Worm (Caenorhabditis elegans) whole organism, mixed stage, embryonic: ENCODE measurements around the gene C17H11.2.

Experiments used
- M03D4.4 ChIP-seq: sonication (generic microtip); optimal IDR thresholded peaks from 2 replicates; lab custom pipeline; 2017; ENCODE audit warnings: mild to moderate bottlenecking, missing genetic modification characterization, missing compliant biosample characterization
- bed-3 ChIP-seq: fragments of 200-800 bp; sonication (Bioruptor generic); optimal IDR thresholded peaks from 3 replicates; lab custom pipeline; 2018; ENCODE audit warnings: mild to moderate bottlenecking, missing genetic modification characterization, moderate library complexity, missing compliant biosample characterization
- blmp-1 ChIP-seq: fragments of 150-350 bp; optimal IDR thresholded peaks from 2 replicates; lab custom pipeline; 2014; ENCODE audit warnings: missing biosample characterization, missing genetic modification characterization
- ceh-39 ChIP-seq: fragments of 150-350 bp; optimal IDR thresholded peaks from 2 replicates; lab custom pipeline; 2014; ENCODE audit warnings: missing biosample characterization, missing genetic modification characterization
- ceh-43 ChIP-seq: fragments of 200-800 bp; sonication (Bioruptor generic); optimal IDR thresholded peaks from 2 replicates; lab custom pipeline; 2018; ENCODE audit warnings: mild to moderate bottlenecking, missing genetic modification characterization, moderate library complexity, missing compliant biosample characterization
- ceh-83 ChIP-seq: fragments of 200-800 bp; sonication (Bioruptor generic); optimal IDR thresholded peaks from 2 replicates; lab custom pipeline; 2018; ENCODE audit warnings: mild to moderate bottlenecking, missing genetic modification characterization, missing compliant biosample characterization
- ces-1 ChIP-seq: fragments of 150-350 bp; optimal IDR thresholded peaks from 2 replicates; lab custom pipeline; 2014; ENCODE audit warnings: missing biosample characterization, missing genetic modification reagents, missing genetic modification characterization
- cnd-1 ChIP-seq: fragments of 200-800 bp; sonication (Bioruptor generic); optimal IDR thresholded peaks from 2 replicates; lab custom pipeline; 2018; ENCODE audit warnings: mild to moderate bottlenecking, missing genetic modification characterization, missing compliant biosample characterization
- drap-1 ChIP-seq: fragments of 200-800 bp; sonication (Bioruptor generic); optimal IDR thresholded peaks from 3 replicates; lab custom pipeline; 2018; ENCODE audit warnings: mild to moderate bottlenecking, missing genetic modification characterization, missing compliant biosample characterization
- elt-1 ChIP-seq: sonication (generic microtip); optimal IDR thresholded peaks from 2 replicates; lab custom pipeline; 2017; ENCODE audit warnings: missing genetic modification characterization, mild to moderate bottlenecking, missing compliant biosample characterization, antibody characterized with exemption, moderate library complexity, borderline replicate concordance; ENCODE audit not compliant: insufficient read depth
- elt-3 ChIP-seq: fragments of 150-350 bp; optimal IDR thresholded peaks from 2 replicates; lab custom pipeline; 2014; ENCODE audit warnings: missing biosample characterization, missing genetic modification characterization
- flh-1 ChIP-seq: fragments of 200-800 bp; sonication (Bioruptor generic); optimal IDR thresholded peaks from 2 replicates; lab custom pipeline; 2018; ENCODE audit warnings: mild to moderate bottlenecking, missing genetic modification characterization, moderate library complexity, missing compliant biosample characterization
- ham-2 ChIP-seq: fragments of 200-800 bp; sonication (Bioruptor generic); optimal IDR thresholded peaks from 2 replicates; lab custom pipeline; 2018; ENCODE audit warnings: mild to moderate bottlenecking, missing genetic modification characterization, missing compliant biosample characterization
- hlh-1 ChIP-seq: fragments of 150-350 bp; optimal IDR thresholded peaks from 2 replicates; lab custom pipeline; 2014; ENCODE audit warnings: missing biosample characterization, missing genetic modification reagents, missing genetic modification characterization
- lin-13 ChIP-seq: fragments of 150-350 bp; optimal IDR thresholded peaks from 2 replicates; lab custom pipeline; 2014; ENCODE audit warnings: missing biosample characterization, missing genetic modification characterization
- lin-32 ChIP-seq: fragments of 200-800 bp; sonication (Bioruptor generic); optimal IDR thresholded peaks from 2 replicates; lab custom pipeline; 2018; ENCODE audit warnings: mild to moderate bottlenecking, missing genetic modification characterization, missing compliant biosample characterization
- lsy-2 ChIP-seq: fragments of 150-350 bp; optimal IDR thresholded peaks from 2 replicates; lab custom pipeline; 2014; ENCODE audit warnings: missing biosample characterization, missing genetic modification characterization
- mab-5 ChIP-seq: fragments of 150-350 bp; optimal IDR thresholded peaks from 2 replicates; lab custom pipeline; 2014; ENCODE audit warnings: missing biosample characterization, missing genetic modification characterization
- mep-1 ChIP-seq: fragments of 150-350 bp; optimal IDR thresholded peaks from 2 replicates; lab custom pipeline; 2017; ENCODE audit warnings: missing biosample characterization, missing genetic modification reagents, missing genetic modification characterization, inconsistent platforms
- mls-2 ChIP-seq: sonication (generic microtip); optimal IDR thresholded peaks from 2 replicates; lab custom pipeline; 2016; ENCODE audit warnings: mild to moderate bottlenecking, missing genetic modification characterization, moderate library complexity, missing compliant biosample characterization
- nhr-12 ChIP-seq: fragments of 150-350 bp; optimal IDR thresholded peaks from 2 replicates; lab custom pipeline; 2014; ENCODE audit warnings: missing biosample characterization, missing genetic modification characterization
- nhr-2 ChIP-seq: fragments of 150-350 bp; optimal IDR thresholded peaks from 2 replicates; lab custom pipeline; 2014; ENCODE audit warnings: missing biosample characterization, missing genetic modification characterization
- nhr-237 ChIP-seq: fragments of 150-350 bp; optimal IDR thresholded peaks from 2 replicates; lab custom pipeline; 2014; ENCODE audit warnings: missing biosample characterization, missing genetic modification characterization
- nhr-28 ChIP-seq: fragments of 150-350 bp; optimal IDR thresholded peaks from 2 replicates; lab custom pipeline; 2014; ENCODE audit warnings: missing biosample characterization, missing genetic modification characterization
- nhr-76 ChIP-seq: sonication (generic microtip); optimal IDR thresholded peaks from 2 replicates; lab custom pipeline; 2017; ENCODE audit warnings: missing biosample characterization, missing genetic modification characterization
- pha-4 ChIP-seq: fragments of 150-350 bp; optimal IDR thresholded peaks from 2 replicates; lab custom pipeline; 2018; ENCODE audit warnings: missing biosample characterization, missing genetic modification reagents, missing genetic modification characterization
- sem-2 ChIP-seq: fragments of 200-800 bp; sonication (Bioruptor generic); optimal IDR thresholded peaks from 2 replicates; lab custom pipeline; 2018; ENCODE audit warnings: mild to moderate bottlenecking, missing genetic modification characterization, missing compliant biosample characterization
- snpc-4 ChIP-seq: fragments of 150-350 bp; optimal IDR thresholded peaks from 2 replicates; lab custom pipeline; 2014; ENCODE audit warnings: missing biosample characterization, missing genetic modification characterization
- sptf-1 ChIP-seq: sonication (generic microtip); optimal IDR thresholded peaks from 2 replicates; lab custom pipeline; 2017; ENCODE audit warnings: mild to moderate bottlenecking, missing genetic modification characterization, moderate library complexity, missing compliant biosample characterization
- tbx-8 ChIP-seq: fragments of 200-800 bp; sonication (Bioruptor generic); optimal IDR thresholded peaks from 2 replicates; lab custom pipeline; 2018; ENCODE audit warnings: mild to moderate bottlenecking, missing genetic modification characterization, moderate library complexity, missing compliant biosample characterization
- unc-120 ChIP-seq: sonication (generic microtip); optimal IDR thresholded peaks from 2 replicates; lab custom pipeline; 2017; ENCODE audit warnings: missing genetic modification characterization, missing compliant biosample characterization; ENCODE audit not compliant: poor library complexity, severe bottlenecking
- unc-39 ChIP-seq: fragments of 150-350 bp; optimal IDR thresholded peaks from 2 replicates; lab custom pipeline; 2014; ENCODE audit warnings: missing biosample characterization, missing genetic modification characterization
- unc-62 ChIP-seq: fragments of 150-350 bp; optimal IDR thresholded peaks from 2 replicates; lab custom pipeline; 2014; ENCODE audit warnings: missing biosample characterization, missing genetic modification reagents, missing genetic modification characterization
- zip-8 ChIP-seq: fragments of 150-350 bp; optimal IDR thresholded peaks from 2 replicates; lab custom pipeline; 2014; ENCODE audit warnings: missing biosample characterization, missing genetic modification characterization
- ztf-11 ChIP-seq: fragments of 150-350 bp; optimal IDR thresholded peaks from 2 replicates; lab custom pipeline; 2014; ENCODE audit warnings: missing biosample characterization, missing genetic modification characterization

C17H11.2 gene

DNA sequence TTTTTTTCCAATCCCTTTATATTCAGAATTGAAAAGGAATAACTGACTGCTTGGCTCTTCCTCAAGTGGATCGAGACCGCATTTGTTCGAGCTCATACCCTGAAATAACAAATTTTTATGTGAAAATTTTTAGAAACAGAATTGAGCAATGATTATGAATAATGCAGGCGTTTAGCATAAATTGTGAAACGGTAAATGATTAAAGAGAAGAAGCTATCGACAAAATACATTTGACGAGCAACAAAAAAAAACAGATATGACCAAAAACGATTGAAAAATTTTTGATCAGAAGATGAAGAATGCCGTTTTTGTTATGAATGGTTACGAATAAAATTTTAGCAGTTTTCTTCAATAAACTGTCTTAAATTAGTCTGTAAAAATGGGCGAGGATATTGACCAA is 34.0 kb downstream of the C17H11.2 start, which contains the start of gene C17H11.6:
C17H11.6 (minus strand) TSS at position 101 of the 400 bp plus-strand sequence.
- TF ChIP-seq mab-5 (tag; lab: Kevin White, UChicago) (no peak), mep-1 (tag; lab: Kevin White, UChicago) (no peak), elt-1 (no peak), nhr-76 (tag; lab: Kevin White, UChicago) (no peak), lin-32 (GFP tag; lab: Kevin White, UChicago) (no peak), unc-39 (tag; lab: Kevin White, UChicago) (no peak), elt-3 (no peak), mls-2 (tag; lab: Kevin White, UChicago) (no peak), tbx-8 (no peak), ceh-43 (GFP tag; lab: Kevin White, UChicago) (no peak), snpc-4 (tag; lab: Kevin White, UChicago) (no peak)

- TF ChIP-seq ces-1 (GFP tag; lab: Kevin White, UChicago) (peak; percentile 8), tbx-8 (no peak), elt-1 (no peak), nhr-12 (no peak)
Measured at ce11 chrX:8204475-8204874, 34.7 kb downstream of the C17H11.2 start.

- TF ChIP-seq sem-2 (GFP tag; lab: Kevin White, UChicago) (no peak), bed-3 (GFP tag; lab: Kevin White, UChicago) (no peak), mls-2 (tag; lab: Kevin White, UChicago) (no peak), drap-1 (GFP tag; lab: Kevin White, UChicago) (no peak), snpc-4 (tag; lab: Kevin White, UChicago) (no peak), ztf-11 (tag; lab: Kevin White, UChicago) (no peak), M03D4.4 (no peak), elt-1 (no peak), unc-39 (tag; lab: Kevin White, UChicago) (no peak), nhr-2 (no peak), nhr-28 (tag; lab: Kevin White, UChicago) (no peak), hlh-1 (peak; percentile 5), lin-13 (tag; lab: Kevin White, UChicago) (peak; percentile 7), mab-5 (tag; lab: Kevin White, UChicago) (no peak), pha-4 (tag; lab: Kevin White, UChicago) (no peak), ham-2 (GFP tag; lab: Kevin White, UChicago) (no peak), cnd-1 (tag; lab: Kevin White, UChicago) (peak; percentile 75), elt-3 (no peak), ceh-43 (GFP tag; lab: Kevin White, UChicago) (no peak), tbx-8 (no peak), sptf-1 (tag; lab: Kevin White, UChicago) (peak; percentile 22), unc-62 (GFP tag; lab: Kevin White, UChicago) (peak; percentile 41), zip-8 (tag; lab: Kevin White, UChicago) (no peak), nhr-237 (no peak), ces-1 (GFP tag; lab: Kevin White, UChicago) (peak; percentile 26), ceh-39 (tag; lab: Kevin White, UChicago) (no peak), lsy-2 (tag; lab: Kevin White, UChicago) (peak; percentile 3), flh-1 (GFP tag; lab: Kevin White, UChicago) (no peak), nhr-76 (tag; lab: Kevin White, UChicago) (no peak), lin-32 (GFP tag; lab: Kevin White, UChicago) (peak; percentile 28), ceh-83 (GFP tag; lab: Kevin White, UChicago) (no peak), mep-1 (tag; lab: Kevin White, UChicago) (peak; percentile 62), blmp-1 (tag; lab: Kevin White, UChicago) (no peak), nhr-12 (no peak), unc-120 (tag; lab: Kevin White, UChicago) (peak; percentile 35)
- TF ChIP-seq, all 35 proteins: peak for 10
Measured at ce11 chrX:8205919-8206318, 36.2 kb downstream of the C17H11.2 start.

- TF ChIP-seq elt-1 (no peak), cnd-1 (tag; lab: Kevin White, UChicago) (no peak), ztf-11 (tag; lab: Kevin White, UChicago) (no peak), unc-39 (tag; lab: Kevin White, UChicago) (no peak), flh-1 (GFP tag; lab: Kevin White, UChicago) (no peak), mep-1 (tag; lab: Kevin White, UChicago) (no peak), snpc-4 (tag; lab: Kevin White, UChicago) (no peak), sem-2 (GFP tag; lab: Kevin White, UChicago) (no peak), drap-1 (GFP tag; lab: Kevin White, UChicago) (no peak), unc-62 (GFP tag; lab: Kevin White, UChicago) (no peak), nhr-28 (tag; lab: Kevin White, UChicago) (no peak), tbx-8 (no peak), nhr-237 (no peak), pha-4 (tag; lab: Kevin White, UChicago) (no peak), hlh-1 (no peak)
Measured at ce11 chrX:8210999-8211398, 41.3 kb downstream of the C17H11.2 start, which contains the start of gene cdd-1. Gene cdd-1, minus strand, starts transcription at chrX:8211149.
